Fruit fly (Drosophila melanogaster) whole organism, embryonic: ENCODE data around the gene P5CDh2.

Source experiments
- CG10209 ChIP-seq: fragments of 200-800 bp; sonication (Bioruptor generic); optimal IDR thresholded peaks from 3 replicates; lab custom pipeline; 2017; ENCODE audit warnings: missing biosample characterization, mild to moderate bottlenecking, missing genetic modification characterization, missing genetic modification reagents
- CG1024 ChIP-seq: fragments of 200-800 bp; sonication (Bioruptor generic); IDR thresholded peaks from 2 replicates; pipeline ENCODE4 v1.3.6; 2022; ENCODE audit warnings: missing biosample characterization, missing genetic modification characterization
- CG10274 ChIP-seq: fragments of 200-800 bp; sonication (Bioruptor generic); optimal IDR thresholded peaks from 3 replicates; lab custom pipeline; 2017; ENCODE audit warnings: missing biosample characterization, mild to moderate bottlenecking, missing genetic modification characterization
- CG10654 ChIP-seq: fragments of 200-800 bp; sonication (Bioruptor generic); optimal IDR thresholded peaks from 2 replicates; lab custom pipeline; 2016; ENCODE audit warnings: missing biosample characterization, missing genetic modification characterization
- CG11093 ChIP-seq: fragments of 200-800 bp; sonication (Bioruptor generic); IDR thresholded peaks from 3 replicates; pipeline ENCODE4 v1.3.6; 2022; ENCODE audit warnings: missing biosample characterization, missing genetic modification characterization
- CG12391 ChIP-seq: fragments of 200-800 bp; sonication (Bioruptor generic); optimal IDR thresholded peaks from 3 replicates; lab custom pipeline; 2018; ENCODE audit warnings: missing biosample characterization, mild to moderate bottlenecking, missing genetic modification characterization, moderate library complexity
- CG12769 ChIP-seq: fragments of 200-800 bp; sonication (Bioruptor generic); optimal IDR thresholded peaks from 2 replicates; lab custom pipeline; 2019; ENCODE audit warnings: missing biosample characterization, mild to moderate bottlenecking, missing genetic modification characterization, moderate library complexity
- CG13287 ChIP-seq: fragments of 200-800 bp; sonication (Bioruptor generic); IDR thresholded peaks from 2 replicates; pipeline ENCODE4 v1.3.6; 2022; ENCODE audit warnings: missing biosample characterization, missing genetic modification characterization; ENCODE audit not compliant: partially characterized antibody
- CG13424 ChIP-seq: fragments of 200-800 bp; sonication (Bioruptor generic); optimal IDR thresholded peaks from 2 replicates; lab custom pipeline; 2019; ENCODE audit warnings: missing biosample characterization, mild to moderate bottlenecking, missing genetic modification characterization, moderate library complexity
- CG13624 ChIP-seq: fragments of 200-800 bp; sonication (Bioruptor generic); optimal IDR thresholded peaks from 2 replicates; lab custom pipeline; 2016; ENCODE audit warnings: missing biosample characterization, missing genetic modification characterization
- CG15514 ChIP-seq: fragments of 200-800 bp; sonication (Bioruptor generic); optimal IDR thresholded peaks from 3 replicates; lab custom pipeline; 2017; ENCODE audit warnings: missing biosample characterization, missing genetic modification characterization, mild to moderate bottlenecking, moderate library complexity, missing genetic modification reagents
- CG6175 ChIP-seq: fragments of 200-800 bp; sonication (Bioruptor generic); IDR thresholded peaks from 3 replicates; pipeline ENCODE4 v1.3.6; 2022; ENCODE audit warnings: missing biosample characterization, missing genetic modification characterization
- CG7556 ChIP-seq: fragments of 200-800 bp; sonication (Bioruptor generic); optimal IDR thresholded peaks from 2 replicates; lab custom pipeline; 2017; ENCODE audit warnings: missing biosample characterization, mild to moderate bottlenecking, missing genetic modification characterization
- CG8281 ChIP-seq: fragments of 200-800 bp; sonication (Bioruptor generic); optimal IDR thresholded peaks from 2 replicates; lab custom pipeline; 2018; ENCODE audit warnings: missing biosample characterization, mild to moderate bottlenecking, missing genetic modification characterization, moderate library complexity
- CG8290 ChIP-seq, 3 experiments: fragments of 200-800 bp; sonication (Bioruptor generic); optimal IDR thresholded peaks; 2 replicates each; lab custom pipeline; 2016 to 2019; ENCODE audit warnings: missing biosample characterization in 3 of 3, missing genetic modification characterization in 3 of 3, mild to moderate bottlenecking in 2 of 3, moderate library complexity in 1 of 3
- CG9932 ChIP-seq: fragments of 200-800 bp; sonication (Bioruptor generic); IDR thresholded peaks from 2 replicates; pipeline ENCODE4 v1.3.6; 2022; ENCODE audit warnings: missing biosample characterization, missing genetic modification characterization
- CrebB ChIP-seq: fragments of 200-800 bp; sonication (Bioruptor generic); optimal IDR thresholded peaks from 3 replicates; lab custom pipeline; 2018; ENCODE audit warnings: missing biosample characterization, mild to moderate bottlenecking, missing genetic modification characterization
- Dll ChIP-seq: fragments of 200-800 bp; sonication (Bioruptor generic); IDR thresholded peaks from 4 replicates; pipeline ENCODE4 v1.3.6; 2022; ENCODE audit warnings: missing biosample characterization, missing genetic modification characterization; ENCODE audit not compliant: partially characterized antibody
- Doc2 ChIP-seq: fragments of 200-800 bp; sonication (Bioruptor generic); IDR thresholded peaks from 2 replicates; pipeline ENCODE4 v1.3.6; 2022; ENCODE audit warnings: missing biosample characterization, missing genetic modification characterization
- Dp ChIP-seq: fragments of 200-800 bp; sonication (Bioruptor generic); optimal IDR thresholded peaks from 2 replicates; lab custom pipeline; 2018; ENCODE audit warnings: missing biosample characterization, mild to moderate bottlenecking, missing genetic modification characterization, moderate library complexity
- Dref ChIP-seq: fragments of 200-800 bp; sonication (Bioruptor generic); IDR thresholded peaks from 2 replicates; pipeline ENCODE4 v1.3.6; 2022; ENCODE audit warnings: missing biosample characterization, missing genetic modification characterization
- Hr39 ChIP-seq: fragments of >200 bp; optimal IDR thresholded peaks from 2 replicates; lab custom pipeline; 2017
- Hsf ChIP-seq: fragments of 200-800 bp; sonication (Bioruptor generic); optimal IDR thresholded peaks from 3 replicates; lab custom pipeline; 2016; ENCODE audit warnings: missing biosample characterization, missing genetic modification characterization
- Nf-YA ChIP-seq: fragments of 200-800 bp; sonication (Bioruptor generic); IDR thresholded peaks from 2 replicates; pipeline ENCODE4 v1.3.6; 2022; ENCODE audit warnings: missing biosample characterization, missing genetic modification characterization
- Opbp ChIP-seq: fragments of 200-800 bp; sonication (Bioruptor generic); IDR thresholded peaks from 3 replicates; pipeline ENCODE4 v1.3.6; 2022; ENCODE audit warnings: missing biosample characterization, missing genetic modification characterization; ENCODE audit not compliant: partially characterized antibody
- Pdp1 ChIP-seq, 2 experiments: fragments of 200-800 bp; sonication (Bioruptor generic); optimal IDR thresholded peaks; 3 replicates each; lab custom pipeline; 2016; ENCODE audit warnings: missing biosample characterization in 2 of 2, missing genetic modification characterization in 2 of 2, mild to moderate bottlenecking in 1 of 2, moderate library complexity in 1 of 2
- Taf1 ChIP-seq: fragments of 200-800 bp; sonication (Bioruptor generic); IDR thresholded peaks from 2 replicates; pipeline ENCODE4 v1.3.6; 2022; ENCODE audit warnings: missing biosample characterization, missing genetic modification characterization
- YL-1 ChIP-seq: fragments of 200-800 bp; sonication (Bioruptor generic); optimal IDR thresholded peaks from 3 replicates; lab custom pipeline; 2017; ENCODE audit warnings: missing biosample characterization, mild to moderate bottlenecking, missing genetic modification characterization
- ase ChIP-seq: fragments of 200-800 bp; sonication (Bioruptor generic); IDR thresholded peaks from 3 replicates; pipeline ENCODE4 v1.3.6; 2022; ENCODE audit warnings: missing biosample characterization, missing genetic modification characterization
- ash1 ChIP-seq: fragments of 200-800 bp; sonication (Bioruptor generic); optimal IDR thresholded peaks from 2 replicates; lab custom pipeline; 2018; ENCODE audit warnings: missing biosample characterization, mild to moderate bottlenecking, missing genetic modification characterization
- cas ChIP-seq: fragments of 200-800 bp; sonication (Bioruptor generic); IDR thresholded peaks from 2 replicates; pipeline ENCODE4 v1.3.6; 2022; ENCODE audit warnings: missing biosample characterization, missing genetic modification characterization
- crol ChIP-seq: fragments of 200-800 bp; sonication (Bioruptor generic); IDR thresholded peaks from 2 replicates; pipeline ENCODE4 v1.3.6; 2022; ENCODE audit warnings: missing biosample characterization, missing genetic modification characterization
- disco-r ChIP-seq: fragments of 200-800 bp; sonication (Bioruptor generic); optimal IDR thresholded peaks from 2 replicates; lab custom pipeline; 2016; ENCODE audit warnings: missing biosample characterization, missing genetic modification characterization
- dmrt11E ChIP-seq: fragments of 200-800 bp; sonication (Bioruptor generic); optimal IDR thresholded peaks from 3 replicates; lab custom pipeline; 2018; ENCODE audit warnings: missing biosample characterization, mild to moderate bottlenecking, missing genetic modification characterization, moderate library complexity
- en ChIP-seq: fragments of 200-800 bp; sonication (Bioruptor generic); optimal IDR thresholded peaks from 2 replicates; lab custom pipeline; 2016; ENCODE audit warnings: missing biosample characterization, missing genetic modification characterization
- fu2 ChIP-seq: fragments of 200-800 bp; sonication (Bioruptor generic); optimal IDR thresholded peaks from 2 replicates; lab custom pipeline; 2016; ENCODE audit warnings: missing biosample characterization, missing genetic modification characterization
- grn ChIP-seq: fragments of 200-800 bp; sonication (Bioruptor generic); optimal IDR thresholded peaks from 3 replicates; lab custom pipeline; 2017; ENCODE audit warnings: missing biosample characterization, missing genetic modification characterization
- maf-S ChIP-seq: fragments of 200-800 bp; sonication (Bioruptor generic); optimal IDR thresholded peaks from 2 replicates; lab custom pipeline; 2016; ENCODE audit warnings: missing biosample characterization, missing genetic modification characterization
- nerfin-1 ChIP-seq: fragments of 200-800 bp; sonication (Bioruptor generic); optimal IDR thresholded peaks from 3 replicates; lab custom pipeline; 2019; ENCODE audit warnings: missing biosample characterization, mild to moderate bottlenecking, missing genetic modification characterization, moderate library complexity
- nom ChIP-seq: fragments of 200-800 bp; sonication (Bioruptor generic); optimal IDR thresholded peaks from 2 replicates; lab custom pipeline; 2017; ENCODE audit warnings: missing biosample characterization, missing genetic modification characterization, mild to moderate bottlenecking, moderate library complexity, missing genetic modification reagents
- oc ChIP-seq: fragments of 200-800 bp; sonication (Bioruptor generic); optimal IDR thresholded peaks from 2 replicates; lab custom pipeline; 2018; ENCODE audit warnings: missing biosample characterization, mild to moderate bottlenecking, missing genetic modification characterization, moderate library complexity
- p53 ChIP-seq: fragments of 200-800 bp; sonication (Bioruptor generic); optimal IDR thresholded peaks from 2 replicates; lab custom pipeline; 2016; ENCODE audit warnings: missing biosample characterization, missing genetic modification characterization
- ro ChIP-seq: fragments of 200-800 bp; sonication (Bioruptor generic); IDR thresholded peaks from 2 replicates; pipeline ENCODE4 v1.3.6; 2022; ENCODE audit warnings: missing biosample characterization, missing genetic modification characterization
- row ChIP-seq: fragments of 200-800 bp; sonication (Bioruptor generic); IDR thresholded peaks from 3 replicates; pipeline ENCODE4 v1.3.6; 2022; ENCODE audit warnings: missing biosample characterization, missing genetic modification characterization
- salm ChIP-seq: fragments of 200-800 bp; sonication (Bioruptor generic); optimal IDR thresholded peaks from 2 replicates; lab custom pipeline; 2018; ENCODE audit warnings: missing biosample characterization, mild to moderate bottlenecking, missing genetic modification characterization
- sim ChIP-seq: fragments of 200-800 bp; sonication (Bioruptor generic); IDR thresholded peaks from 2 replicates; pipeline ENCODE4 v1.3.6; 2022; ENCODE audit warnings: missing biosample characterization, missing genetic modification characterization
- sob ChIP-seq: fragments of 200-800 bp; sonication (Bioruptor generic); IDR thresholded peaks from 2 replicates; pipeline ENCODE4 v1.3.6; 2022; ENCODE audit warnings: missing biosample characterization, missing genetic modification characterization
- sqz ChIP-seq: fragments of 200-800 bp; sonication (Bioruptor generic); optimal IDR thresholded peaks from 3 replicates; lab custom pipeline; 2018; ENCODE audit warnings: missing biosample characterization, mild to moderate bottlenecking, missing genetic modification characterization
- stc ChIP-seq: fragments of 200-800 bp; sonication (Bioruptor generic); IDR thresholded peaks from 2 replicates; pipeline ENCODE4 v1.3.6; 2022; ENCODE audit warnings: missing biosample characterization, missing genetic modification characterization
- trh ChIP-seq: fragments of 200-800 bp; sonication (Bioruptor generic); optimal IDR thresholded peaks from 2 replicates; lab custom pipeline; 2016; ENCODE audit warnings: missing biosample characterization, missing genetic modification characterization
- zen2 ChIP-seq: fragments of 200-800 bp; sonication (Bioruptor generic); IDR thresholded peaks from 3 replicates; pipeline ENCODE4 v1.3.6; 2022; ENCODE audit warnings: missing biosample characterization, missing genetic modification characterization; ENCODE audit not compliant: partially characterized antibody

The P5CDh2 gene

DNA sequence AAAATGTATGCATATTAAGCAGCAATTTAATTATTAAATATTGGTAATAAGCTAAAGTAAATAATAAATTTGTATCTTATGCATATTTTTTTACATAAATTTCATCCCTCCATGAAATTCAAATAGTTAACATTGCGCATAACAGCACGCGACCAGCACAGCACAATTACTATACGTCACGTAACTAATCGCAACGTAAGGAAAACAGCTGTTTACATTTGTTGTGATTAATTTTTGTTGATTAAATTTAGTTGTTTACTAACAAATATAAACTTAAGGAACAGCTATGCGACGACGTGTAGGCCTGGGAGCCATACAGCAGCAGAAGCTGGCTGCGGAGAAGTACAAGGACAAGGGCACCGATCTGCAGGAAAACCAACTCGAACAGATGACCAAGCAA is 12.7 kb upstream of the P5CDh2 start, which contains the start of gene lsn (continued):
- TF ChIP-seq ash1 (GFP tag; lab: Kevin White, UChicago) (no peak), en (GFP tag; lab: Kevin White, UChicago) (no peak), CG10274 (GFP tag; lab: Kevin White, UChicago) (no peak), CG13287 (GFP tag; lab: Robert Waterston, UW) (no peak), cas (GFP tag; lab: Robert Waterston, UW) (no peak), CG12769 (peak; percentile 41), sqz (GFP tag; lab: Kevin White, UChicago) (no peak), Dref (GFP tag; lab: Robert Waterston, UW) (no peak), CG8281 (tag; lab: Kevin White, UChicago) (no peak), nerfin-1 (tag; lab: Kevin White, UChicago) (peak; percentile 20), p53 (no peak), ase (GFP tag; lab: Robert Waterston, UW) (no peak), salm (tag; lab: Kevin White, UChicago) (no peak), fu2 (GFP tag; lab: Kevin White, UChicago) (no peak), CG11093 (GFP tag; lab: Robert Waterston, UW) (no peak), Dll (GFP tag; lab: Robert Waterston, UW) (no peak), CrebB (tag; lab: Kevin White, UChicago) (peak; percentile 35), disco-r (no peak), CG1024 (GFP tag; lab: Robert Waterston, UW) (no peak), YL-1 (GFP tag; lab: Kevin White, UChicago) (peak; percentile 1), sim (GFP tag; lab: Robert Waterston, UW) (no peak), CG10654 (GFP tag; lab: Kevin White, UChicago) (no peak), Pdp1 (GFP tag; optimal IDR thresholded peaks at IDR 0.05; lab: Kevin White, UChicago) (peak in 1 of 2 experiments; percentile 16), maf-S (GFP tag; lab: Kevin White, UChicago) (no peak), CG7556 (GFP tag; lab: Kevin White, UChicago) (peak; percentile 17), trh (GFP tag; lab: Kevin White, UChicago) (no peak), row (no peak), stc (GFP tag; lab: Robert Waterston, UW) (0 out of 2 replicates have a peak, but pooled peaks have one; percentile 11), Dp (peak; percentile 85), zen2 (GFP tag; lab: Robert Waterston, UW) (no peak), Taf1 (GFP tag; lab: Robert Waterston, UW) (no peak), Doc2 (GFP tag; lab: Robert Waterston, UW) (no peak), CG6175 (GFP tag; lab: Robert Waterston, UW) (no peak), CG10209 (GFP tag; lab: Kevin White, UChicago) (peak; percentile 25), dmrt11E (peak; percentile 18), Hr39 (lab: Kevin White, UChicago) (no peak), CG15514 (GFP tag; lab: Kevin White, UChicago) (peak; percentile 51), ro (no peak), Nf-YA (GFP tag; lab: Robert Waterston, UW) (no peak), Opbp (GFP tag; lab: Robert Waterston, UW) (no peak), sob (GFP tag; lab: Robert Waterston, UW) (no peak), crol (GFP tag; lab: Robert Waterston, UW) (no peak), Hsf (GFP tag; lab: Kevin White, UChicago) (no peak), CG12391 (peak; percentile 13), nom (GFP tag; lab: Kevin White, UChicago) (no peak), CG13424 (peak; percentile 29), CG8290 (GFP tag; optimal IDR thresholded peaks at IDR 0.05; lab: Kevin White, UChicago) (no peak), CG8290 (tag; optimal IDR thresholded peaks at IDR 0.05; lab: Kevin White, UChicago) (peak in 1 of 2 experiments; percentile 82), CG9932 (GFP tag; lab: Robert Waterston, UW) (no peak), CG13624 (GFP tag; lab: Kevin White, UChicago) (no peak), grn (GFP tag; lab: Kevin White, UChicago) (peak; percentile 23), oc (tag; lab: Kevin White, UChicago) (peak; percentile 8)
